Worm (Caenorhabditis elegans): ENCODE results near the gene W01B6.3.

The W01B6.3 gene

ce11 chrIV:10084323-10084959 lies 12.0 kb upstream of the W01B6.3 start, which contains the start of gene W01B6.8:
W01B6.8 (minus strand) TSS chrIV:10084373.
- TF ChIP-seq ama-1 (optimal IDR thresholded peaks at IDR 0.05) (no peak), pqm-1 (tag; optimal IDR thresholded peaks at IDR 0.05) (no peak), ceh-28 (tag; optimal IDR thresholded peaks at IDR 0.05) (no peak), nhr-23 (tag; optimal IDR thresholded peaks at IDR 0.05) (no peak), R02D3.7 (tag; optimal IDR thresholded peaks at IDR 0.05) (no peak), hmg-11 (tag; optimal IDR thresholded peaks at IDR 0.05) (no peak), skn-1 (tag; optimal IDR thresholded peaks at IDR 0.05) (no peak), pha-4 (tag; optimal IDR thresholded peaks at IDR 0.05) (no peak), nhr-237 (tag; optimal IDR thresholded peaks at IDR 0.05) (no peak), fos-1 (tag; optimal IDR thresholded peaks at IDR 0.05) (no peak), nhr-43 (tag; optimal IDR thresholded peaks at IDR 0.05; ENCODE audit: poor library complexity, severe bottlenecking) (no peak), jun-1 (tag; optimal IDR thresholded peaks at IDR 0.05) (no peak), ZK546.5 (tag; optimal IDR thresholded peaks at IDR 0.05) (no peak), ztf-4 (tag; optimal IDR thresholded peaks at IDR 0.05) (no peak), nhr-28 (tag; optimal IDR thresholded peaks at IDR 0.05) (no peak), sea-2 (GFP tag; optimal IDR thresholded peaks at IDR 0.05) (no peak), elt-1 (tag; optimal IDR thresholded peaks at IDR 0.05) (no peak), snpc-4 (tag; optimal IDR thresholded peaks at IDR 0.05) (no peak)

- TF ChIP-seq aly-2 (tag; optimal IDR thresholded peaks at IDR 0.05) (no peak), ama-1 (optimal IDR thresholded peaks at IDR 0.05) (no peak), pqm-1 (tag; optimal IDR thresholded peaks at IDR 0.05) (no peak), daf-12 (tag; optimal IDR thresholded peaks at IDR 0.05) (no peak), nhr-25 (tag; optimal IDR thresholded peaks at IDR 0.05) (no peak), nhr-28 (tag; optimal IDR thresholded peaks at IDR 0.05) (no peak), eor-1 (tag; optimal IDR thresholded peaks at IDR 0.05) (no peak), lsy-12 (tag; optimal IDR thresholded peaks at IDR 0.05) (no peak), ceh-28 (tag; optimal IDR thresholded peaks at IDR 0.05) (no peak), ceh-9 (tag; optimal IDR thresholded peaks at IDR 0.05) (no peak), nhr-237 (tag; optimal IDR thresholded peaks at IDR 0.05) (no peak), ztf-11 (tag; optimal IDR thresholded peaks at IDR 0.05) (no peak), egl-27 (tag; optimal IDR thresholded peaks at IDR 0.05) (no peak), R02D3.7 (tag; optimal IDR thresholded peaks at IDR 0.05) (no peak), pha-4 (tag; optimal IDR thresholded peaks at IDR 0.05) (no peak), skn-1 (tag; optimal IDR thresholded peaks at IDR 0.05) (no peak), mml-1 (tag; optimal IDR thresholded peaks at IDR 0.05) (no peak), nhr-12 (tag; optimal IDR thresholded peaks at IDR 0.05) (no peak), elt-2 (tag; optimal IDR thresholded peaks at IDR 0.05) (no peak), fkh-2 (tag; optimal IDR thresholded peaks at IDR 0.05) (no peak)
Measured at ce11 chrIV:10080816-10081215, 8.4 kb upstream of the W01B6.3 start, which contains the start of gene W01B6.6. W01B6.6 (plus strand) TSS chrIV:10081116.

DNA sequence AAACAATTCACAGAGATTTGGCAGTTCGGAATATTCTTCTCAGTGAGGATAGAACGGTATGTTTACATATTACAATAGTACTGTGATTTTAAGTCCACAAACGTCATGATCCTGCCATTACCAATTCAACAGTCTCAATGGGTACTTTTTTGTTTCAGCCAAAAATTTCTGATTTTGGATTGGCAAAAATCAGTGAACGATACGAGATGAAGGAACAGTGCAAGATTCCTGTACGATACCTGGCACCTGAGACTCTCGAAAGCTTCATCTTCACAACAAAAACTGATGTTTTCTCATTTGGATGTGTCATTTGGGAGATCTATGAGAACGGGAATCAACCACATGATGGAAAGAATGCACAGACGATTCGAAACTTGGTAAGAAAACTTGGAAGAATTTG lies 5.6 kb upstream of the W01B6.3 start:
- TF ChIP-seq lin-15B (tag; optimal IDR thresholded peaks at IDR 0.05) = no peak
- TF ChIP-seq fkh-2 (tag; optimal IDR thresholded peaks at IDR 0.05) = no peak
- TF ChIP-seq pha-4 (tag; optimal IDR thresholded peaks at IDR 0.05) = no peak
- TF ChIP-seq nhr-237 (tag; optimal IDR thresholded peaks at IDR 0.05) = no peak
- TF ChIP-seq mdl-1 (tag; optimal IDR thresholded peaks at IDR 0.05) = no peak
- TF ChIP-seq sea-2 (GFP tag; optimal IDR thresholded peaks at IDR 0.05) = no peak
- TF ChIP-seq aly-2 (tag; optimal IDR thresholded peaks at IDR 0.05) = no peak
- TF ChIP-seq fos-1 (tag; optimal IDR thresholded peaks at IDR 0.05) = no peak
- no peak for TF ChIP-seq nhr-25 (tag; optimal IDR thresholded peaks at IDR 0.05)
- TF ChIP-seq ztf-4 (tag; optimal IDR thresholded peaks at IDR 0.05) = no peak
- TF ChIP-seq egl-27 (tag; optimal IDR thresholded peaks at IDR 0.05) = no peak
- TF ChIP-seq egl-5 (tag; optimal IDR thresholded peaks at IDR 0.05) = no peak
- TF ChIP-seq ceh-28 (tag; optimal IDR thresholded peaks at IDR 0.05) = no peak
- no peak for TF ChIP-seq fkh-10 (GFP tag; optimal IDR thresholded peaks at IDR 0.05)
- no peak for TF ChIP-seq ama-1 (optimal IDR thresholded peaks at IDR 0.05)
- TF ChIP-seq lsy-12 (tag; optimal IDR thresholded peaks at IDR 0.05) = no peak
- TF ChIP-seq nhr-76 (tag; optimal IDR thresholded peaks at IDR 0.05) = no peak
- no peak for TF ChIP-seq hmg-11 (tag; optimal IDR thresholded peaks at IDR 0.05)
- no peak for TF ChIP-seq snpc-4 (tag; optimal IDR thresholded peaks at IDR 0.05)

ce11 chrIV:10075899-10076298 lies 3.5 kb upstream of the W01B6.3 start, which contains the start of gene W01B6.5:
W01B6.5 (plus strand) TSS chrIV:10076199.
- no peak for TF ChIP-seq nhr-28 (tag; optimal IDR thresholded peaks at IDR 0.05)
- TF ChIP-seq nhr-43 (tag; optimal IDR thresholded peaks at IDR 0.05; ENCODE audit: poor library complexity, severe bottlenecking) = no peak
- no peak for TF ChIP-seq fkh-10 (GFP tag; optimal IDR thresholded peaks at IDR 0.05)
- no peak for TF ChIP-seq ZK546.5 (tag; optimal IDR thresholded peaks at IDR 0.05)
- TF ChIP-seq elt-1 (tag; optimal IDR thresholded peaks at IDR 0.05) = no peak
- TF ChIP-seq egl-5 (tag; optimal IDR thresholded peaks at IDR 0.05) = no peak
- TF ChIP-seq nhr-77 (tag; optimal IDR thresholded peaks at IDR 0.05) = no peak
- TF ChIP-seq lin-15B (tag; optimal IDR thresholded peaks at IDR 0.05) = no peak
- no peak for TF ChIP-seq lsy-12 (tag; optimal IDR thresholded peaks at IDR 0.05)
- no peak for TF ChIP-seq daf-12 (tag; optimal IDR thresholded peaks at IDR 0.05)
- TF ChIP-seq snpc-4 (tag; optimal IDR thresholded peaks at IDR 0.05) = no peak
- TF ChIP-seq nhr-25 (tag; optimal IDR thresholded peaks at IDR 0.05) = no peak
- no peak for TF ChIP-seq nfya-1 (tag; optimal IDR thresholded peaks at IDR 0.05; ENCODE audit: insufficient read depth)

All from whole organism, L3 larva.